Fruit fly (Drosophila melanogaster) whole organism, pupa: Measurements from ENCODE around the gene nxf4.

ENCODE experiments used
- CG10348 ChIP-seq: fragments of 200-800 bp; sonication (Bioruptor generic); IDR thresholded peaks from 2 replicates; pipeline ENCODE4 v1.3.6; 2022; ENCODE audit warnings: missing biosample characterization, missing genetic modification characterization
- CG14655 ChIP-seq: fragments of 200-800 bp; sonication (Bioruptor generic); optimal IDR thresholded peaks from 3 replicates; lab custom pipeline; 2017; ENCODE audit warnings: mild to moderate bottlenecking, missing biosample characterization, missing genetic modification reagents, missing genetic modification characterization
- CG15710 ChIP-seq: fragments of 200-800 bp; sonication (Bioruptor generic); optimal IDR thresholded peaks from 2 replicates; lab custom pipeline; 2018; ENCODE audit warnings: missing biosample characterization, mild to moderate bottlenecking, missing genetic modification characterization, moderate library complexity
- CG17806 ChIP-seq: fragments of 200-800 bp; sonication (Bioruptor generic); optimal IDR thresholded peaks from 2 replicates; lab custom pipeline; 2018; ENCODE audit warnings: missing biosample characterization, mild to moderate bottlenecking, missing genetic modification characterization, moderate library complexity
- CG4496 ChIP-seq: fragments of 200-800 bp; sonication (Bioruptor generic); IDR thresholded peaks from 3 replicates; pipeline ENCODE4 v1.3.6; 2022; ENCODE audit warnings: missing biosample characterization, missing genetic modification characterization
- CG8301 ChIP-seq: fragments of 200-800 bp; sonication (Bioruptor generic); optimal IDR thresholded peaks from 2 replicates; lab custom pipeline; 2018; ENCODE audit warnings: missing biosample characterization, mild to moderate bottlenecking, missing genetic modification characterization
- Ets98B ChIP-seq: fragments of 200-800 bp; sonication (Bioruptor generic); IDR thresholded peaks from 2 replicates; pipeline ENCODE4 v1.3.6; 2022; ENCODE audit warnings: missing biosample characterization, missing genetic modification characterization
- Pif1A ChIP-seq: fragments of 200-800 bp; sonication (Bioruptor generic); optimal IDR thresholded peaks from 3 replicates; lab custom pipeline; 2016; ENCODE audit warnings: missing biosample characterization, missing genetic modification characterization
- Snoo ChIP-seq: fragments of 200-800 bp; sonication (Bioruptor generic); optimal IDR thresholded peaks from 3 replicates; lab custom pipeline; 2017; ENCODE audit warnings: missing biosample characterization, mild to moderate bottlenecking, missing genetic modification characterization, inconsistent platforms
- fd96Ca ChIP-seq: fragments of 200-800 bp; sonication (Bioruptor generic); IDR thresholded peaks from 3 replicates; pipeline ENCODE4 v1.3.6; 2022; ENCODE audit warnings: missing biosample characterization, missing genetic modification characterization
- rn ChIP-seq: fragments of 200-800 bp; sonication (Bioruptor generic); IDR thresholded peaks from 2 replicates; pipeline ENCODE4 v1.3.6; 2022; ENCODE audit warnings: missing biosample characterization, missing genetic modification characterization

DNA sequence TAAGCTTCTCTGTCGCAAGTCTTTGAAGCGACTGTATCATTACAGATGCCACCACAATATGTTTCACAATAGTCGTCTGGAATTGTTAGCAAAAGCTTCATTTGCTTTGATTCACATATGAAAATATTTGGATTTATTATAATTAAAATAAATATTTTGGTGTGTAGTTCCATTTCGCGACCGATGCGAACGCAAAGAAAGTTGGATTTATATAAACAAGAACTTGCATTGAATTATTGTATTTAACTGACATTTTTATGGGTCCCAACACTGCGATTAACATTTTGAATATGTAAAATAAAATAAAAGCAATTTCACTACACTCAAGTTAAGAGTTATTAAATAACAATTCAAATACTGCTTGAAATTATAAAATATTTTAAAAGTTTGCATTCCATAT is 22.7 kb downstream of the nxf4 start, which contains the start of gene MstProx:
- TF ChIP-seq CG8301 (tag; lab: Kevin White, UChicago): no peak
- no peak for TF ChIP-seq Ets98B (GFP tag; lab: Robert Waterston, UW)
- no peak for TF ChIP-seq CG4496
- TF ChIP-seq CG17806: no peak
- TF ChIP-seq Pif1A (GFP tag; lab: Kevin White, UChicago): no peak
- no peak for TF ChIP-seq rn (GFP tag; lab: Robert Waterston, UW)
- no peak for TF ChIP-seq Snoo
- TF ChIP-seq CG15710 (tag; lab: Kevin White, UChicago): no peak
- TF ChIP-seq fd96Ca (GFP tag; lab: Robert Waterston, UW): no peak
- no peak for TF ChIP-seq CG10348
- no peak for TF ChIP-seq CG14655
